Fruit fly (Drosophila melanogaster): ENCODE data around the gene Set8.

DNA sequence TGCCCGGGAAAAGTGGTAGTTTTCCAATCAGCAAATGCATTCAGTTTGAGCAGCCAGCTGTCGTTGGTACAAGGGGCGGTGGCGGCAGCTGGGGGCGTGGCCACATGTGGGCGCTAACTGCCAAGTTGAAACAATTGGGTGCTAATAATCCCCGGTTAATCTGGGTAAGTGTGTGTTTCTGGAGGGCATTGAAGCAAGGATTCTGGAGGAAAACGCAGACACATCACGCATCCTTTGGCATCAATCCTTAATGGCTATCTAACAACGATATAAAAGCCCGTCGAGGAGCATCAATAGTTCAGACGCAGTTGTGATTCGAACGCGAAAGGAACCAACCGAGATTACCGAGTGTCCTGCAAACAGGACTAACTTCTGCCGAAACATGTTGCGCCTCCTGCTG, 1.3 kb upstream of the Set8 start, which contains the start of gene Crz:
- TF ChIP-seq ovo (GFP tag; optimal IDR thresholded peaks at IDR 0.05) (no peak), kay (GFP tag; ENCODE audit: borderline replicate concordance) (no peak), cnc (optimal IDR thresholded peaks at IDR 0.05) (no peak), Clk (GFP tag; optimal IDR thresholded peaks at IDR 0.05) (no peak), CG14711 (tag; optimal IDR thresholded peaks at IDR 0.05) (no peak), CG12768 (GFP tag; optimal IDR thresholded peaks at IDR 0.05) (no peak), pad (GFP tag; optimal IDR thresholded peaks at IDR 0.05) (no peak), cic (GFP tag; optimal IDR thresholded peaks at IDR 0.05) (no peak), Hr96 (GFP tag; optimal IDR thresholded peaks at IDR 0.05) (no peak), CG7101 (tag; optimal IDR thresholded peaks at IDR 0.05) (no peak), Crg-1 (GFP tag; optimal IDR thresholded peaks at IDR 0.05) (no peak), bab1 (GFP tag; optimal IDR thresholded peaks at IDR 0.05) (no peak), tj (GFP tag; optimal IDR thresholded peaks at IDR 0.05) (no peak), CG11617 (GFP tag; optimal IDR thresholded peaks at IDR 0.05) (no peak)

Measured in whole organism, adult.